Worm (Caenorhabditis elegans) whole organism, mixed stage, embryonic: Measurements from ENCODE around the gene pix-1.
A peak's percentile ranks its signal among the peaks of the same experiment; 100 is the strongest.

Experiments used
- M03D4.4 ChIP-seq: sonication (generic microtip); optimal IDR thresholded peaks from 2 replicates; lab custom pipeline; 2017; ENCODE audit warnings: mild to moderate bottlenecking, missing genetic modification characterization, missing compliant biosample characterization
- bed-3 ChIP-seq: fragments of 200-800 bp; sonication (Bioruptor generic); optimal IDR thresholded peaks from 3 replicates; lab custom pipeline; 2018; ENCODE audit warnings: mild to moderate bottlenecking, missing genetic modification characterization, moderate library complexity, missing compliant biosample characterization
- blmp-1 ChIP-seq: fragments of 150-350 bp; optimal IDR thresholded peaks from 2 replicates; lab custom pipeline; 2014; ENCODE audit warnings: missing biosample characterization, missing genetic modification characterization
- ceh-39 ChIP-seq: fragments of 150-350 bp; optimal IDR thresholded peaks from 2 replicates; lab custom pipeline; 2014; ENCODE audit warnings: missing biosample characterization, missing genetic modification characterization
- ceh-43 ChIP-seq: fragments of 200-800 bp; sonication (Bioruptor generic); optimal IDR thresholded peaks from 2 replicates; lab custom pipeline; 2018; ENCODE audit warnings: mild to moderate bottlenecking, missing genetic modification characterization, moderate library complexity, missing compliant biosample characterization
- ceh-83 ChIP-seq: fragments of 200-800 bp; sonication (Bioruptor generic); optimal IDR thresholded peaks from 2 replicates; lab custom pipeline; 2018; ENCODE audit warnings: mild to moderate bottlenecking, missing genetic modification characterization, missing compliant biosample characterization
- ces-1 ChIP-seq: fragments of 150-350 bp; optimal IDR thresholded peaks from 2 replicates; lab custom pipeline; 2014; ENCODE audit warnings: missing biosample characterization, missing genetic modification reagents, missing genetic modification characterization
- cnd-1 ChIP-seq: fragments of 200-800 bp; sonication (Bioruptor generic); optimal IDR thresholded peaks from 2 replicates; lab custom pipeline; 2018; ENCODE audit warnings: mild to moderate bottlenecking, missing genetic modification characterization, missing compliant biosample characterization
- drap-1 ChIP-seq: fragments of 200-800 bp; sonication (Bioruptor generic); optimal IDR thresholded peaks from 3 replicates; lab custom pipeline; 2018; ENCODE audit warnings: mild to moderate bottlenecking, missing genetic modification characterization, missing compliant biosample characterization
- elt-1 ChIP-seq: sonication (generic microtip); optimal IDR thresholded peaks from 2 replicates; lab custom pipeline; 2017; ENCODE audit warnings: missing genetic modification characterization, mild to moderate bottlenecking, missing compliant biosample characterization, antibody characterized with exemption, moderate library complexity, borderline replicate concordance; ENCODE audit not compliant: insufficient read depth
- elt-3 ChIP-seq: fragments of 150-350 bp; optimal IDR thresholded peaks from 2 replicates; lab custom pipeline; 2014; ENCODE audit warnings: missing biosample characterization, missing genetic modification characterization
- flh-1 ChIP-seq: fragments of 200-800 bp; sonication (Bioruptor generic); optimal IDR thresholded peaks from 2 replicates; lab custom pipeline; 2018; ENCODE audit warnings: mild to moderate bottlenecking, missing genetic modification characterization, moderate library complexity, missing compliant biosample characterization
- ham-2 ChIP-seq: fragments of 200-800 bp; sonication (Bioruptor generic); optimal IDR thresholded peaks from 2 replicates; lab custom pipeline; 2018; ENCODE audit warnings: mild to moderate bottlenecking, missing genetic modification characterization, missing compliant biosample characterization
- hlh-1 ChIP-seq: fragments of 150-350 bp; optimal IDR thresholded peaks from 2 replicates; lab custom pipeline; 2014; ENCODE audit warnings: missing biosample characterization, missing genetic modification reagents, missing genetic modification characterization
- lin-13 ChIP-seq: fragments of 150-350 bp; optimal IDR thresholded peaks from 2 replicates; lab custom pipeline; 2014; ENCODE audit warnings: missing biosample characterization, missing genetic modification characterization
- lin-32 ChIP-seq: fragments of 200-800 bp; sonication (Bioruptor generic); optimal IDR thresholded peaks from 2 replicates; lab custom pipeline; 2018; ENCODE audit warnings: mild to moderate bottlenecking, missing genetic modification characterization, missing compliant biosample characterization
- lsy-2 ChIP-seq: fragments of 150-350 bp; optimal IDR thresholded peaks from 2 replicates; lab custom pipeline; 2014; ENCODE audit warnings: missing biosample characterization, missing genetic modification characterization
- mab-5 ChIP-seq: fragments of 150-350 bp; optimal IDR thresholded peaks from 2 replicates; lab custom pipeline; 2014; ENCODE audit warnings: missing biosample characterization, missing genetic modification characterization
- mep-1 ChIP-seq: fragments of 150-350 bp; optimal IDR thresholded peaks from 2 replicates; lab custom pipeline; 2017; ENCODE audit warnings: missing biosample characterization, missing genetic modification reagents, missing genetic modification characterization, inconsistent platforms
- mls-2 ChIP-seq: sonication (generic microtip); optimal IDR thresholded peaks from 2 replicates; lab custom pipeline; 2016; ENCODE audit warnings: mild to moderate bottlenecking, missing genetic modification characterization, moderate library complexity, missing compliant biosample characterization
- nhr-12 ChIP-seq: fragments of 150-350 bp; optimal IDR thresholded peaks from 2 replicates; lab custom pipeline; 2014; ENCODE audit warnings: missing biosample characterization, missing genetic modification characterization
- nhr-2 ChIP-seq: fragments of 150-350 bp; optimal IDR thresholded peaks from 2 replicates; lab custom pipeline; 2014; ENCODE audit warnings: missing biosample characterization, missing genetic modification characterization
- nhr-237 ChIP-seq: fragments of 150-350 bp; optimal IDR thresholded peaks from 2 replicates; lab custom pipeline; 2014; ENCODE audit warnings: missing biosample characterization, missing genetic modification characterization
- nhr-28 ChIP-seq: fragments of 150-350 bp; optimal IDR thresholded peaks from 2 replicates; lab custom pipeline; 2014; ENCODE audit warnings: missing biosample characterization, missing genetic modification characterization
- nhr-76 ChIP-seq: sonication (generic microtip); optimal IDR thresholded peaks from 2 replicates; lab custom pipeline; 2017; ENCODE audit warnings: missing biosample characterization, missing genetic modification characterization
- pha-4 ChIP-seq: fragments of 150-350 bp; optimal IDR thresholded peaks from 2 replicates; lab custom pipeline; 2018; ENCODE audit warnings: missing biosample characterization, missing genetic modification reagents, missing genetic modification characterization
- sem-2 ChIP-seq: fragments of 200-800 bp; sonication (Bioruptor generic); optimal IDR thresholded peaks from 2 replicates; lab custom pipeline; 2018; ENCODE audit warnings: mild to moderate bottlenecking, missing genetic modification characterization, missing compliant biosample characterization
- snpc-4 ChIP-seq: fragments of 150-350 bp; optimal IDR thresholded peaks from 2 replicates; lab custom pipeline; 2014; ENCODE audit warnings: missing biosample characterization, missing genetic modification characterization
- sptf-1 ChIP-seq: sonication (generic microtip); optimal IDR thresholded peaks from 2 replicates; lab custom pipeline; 2017; ENCODE audit warnings: mild to moderate bottlenecking, missing genetic modification characterization, moderate library complexity, missing compliant biosample characterization
- tbx-8 ChIP-seq: fragments of 200-800 bp; sonication (Bioruptor generic); optimal IDR thresholded peaks from 2 replicates; lab custom pipeline; 2018; ENCODE audit warnings: mild to moderate bottlenecking, missing genetic modification characterization, moderate library complexity, missing compliant biosample characterization
- unc-120 ChIP-seq: sonication (generic microtip); optimal IDR thresholded peaks from 2 replicates; lab custom pipeline; 2017; ENCODE audit warnings: missing genetic modification characterization, missing compliant biosample characterization; ENCODE audit not compliant: poor library complexity, severe bottlenecking
- unc-39 ChIP-seq: fragments of 150-350 bp; optimal IDR thresholded peaks from 2 replicates; lab custom pipeline; 2014; ENCODE audit warnings: missing biosample characterization, missing genetic modification characterization
- unc-62 ChIP-seq: fragments of 150-350 bp; optimal IDR thresholded peaks from 2 replicates; lab custom pipeline; 2014; ENCODE audit warnings: missing biosample characterization, missing genetic modification reagents, missing genetic modification characterization
- zip-8 ChIP-seq: fragments of 150-350 bp; optimal IDR thresholded peaks from 2 replicates; lab custom pipeline; 2014; ENCODE audit warnings: missing biosample characterization, missing genetic modification characterization
- ztf-11 ChIP-seq: fragments of 150-350 bp; optimal IDR thresholded peaks from 2 replicates; lab custom pipeline; 2014; ENCODE audit warnings: missing biosample characterization, missing genetic modification characterization

Gene pix-1

DNA sequence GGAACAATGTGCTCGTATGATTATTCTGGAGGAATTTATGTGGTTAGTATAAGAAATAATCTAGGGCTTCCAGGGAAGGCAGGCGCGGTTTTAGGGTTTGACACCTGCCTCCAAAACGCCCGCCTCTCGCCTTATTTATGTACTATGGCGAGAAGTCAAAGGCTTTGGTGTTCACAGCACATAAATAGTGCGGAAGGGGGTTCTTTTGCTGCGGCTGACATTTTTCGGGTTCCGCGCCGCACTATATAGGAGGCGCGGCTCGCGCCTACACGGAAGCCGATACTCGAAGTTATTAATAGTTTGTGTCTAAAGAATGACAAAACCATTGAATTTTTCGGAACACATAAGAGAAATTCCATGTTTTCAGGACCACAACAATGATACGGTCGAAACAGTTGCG lies 36.8 kb upstream of the pix-1 start:
- no peak for TF ChIP-seq elt-3 (tag; lab: Kevin White, UChicago)
- no peak for TF ChIP-seq snpc-4 (tag; lab: Kevin White, UChicago)
- TF ChIP-seq ceh-43 (GFP tag; lab: Kevin White, UChicago) = no peak
- TF ChIP-seq nhr-28 = no peak
- TF ChIP-seq nhr-76 (tag; lab: Kevin White, UChicago) = no peak
- TF ChIP-seq ceh-39 (tag; lab: Kevin White, UChicago) = no peak
- TF ChIP-seq cnd-1 (tag; lab: Kevin White, UChicago) = no peak
- no peak for TF ChIP-seq mab-5 (tag; lab: Kevin White, UChicago)
- TF ChIP-seq, all 35 proteins: peak for 0

DNA sequence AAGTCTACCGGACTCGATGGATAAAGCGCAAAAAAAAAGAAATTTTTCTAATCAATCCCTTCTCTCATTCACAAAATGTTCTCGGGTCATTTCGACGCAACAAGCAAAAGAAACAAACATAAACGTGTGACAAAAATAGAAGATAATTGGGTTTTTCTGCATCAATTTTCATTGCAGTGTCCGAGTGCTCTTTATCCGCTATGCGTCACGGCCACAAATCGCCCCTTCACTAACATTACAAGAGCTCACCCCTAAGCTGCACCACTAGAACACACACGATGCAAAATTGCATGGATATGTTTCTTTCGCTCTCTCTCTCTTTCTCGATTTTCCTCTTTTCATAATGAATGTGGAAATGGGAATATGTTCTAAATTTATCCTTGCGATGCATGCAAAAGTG lies 30.9 kb upstream of the pix-1 start:
- TF ChIP-seq zip-8 (tag; lab: Kevin White, UChicago) = no peak
- peak; percentile 50 for TF ChIP-seq ces-1 (GFP tag; lab: Kevin White, UChicago)

ce11 chrX:13697520-13697919 lies 29.6 kb upstream of the pix-1 start:
- TF ChIP-seq unc-62 (GFP tag; lab: Kevin White, UChicago) (no peak), pha-4 (tag; lab: Kevin White, UChicago) (no peak), snpc-4 (tag; lab: Kevin White, UChicago) (no peak), drap-1 (no peak), nhr-2 (tag; lab: Kevin White, UChicago) (no peak)

- TF ChIP-seq nhr-237 (tag; lab: Kevin White, UChicago) = peak; percentile 100
- TF ChIP-seq ham-2 (GFP tag; lab: Kevin White, UChicago) = no peak
- TF ChIP-seq unc-62 (GFP tag; lab: Kevin White, UChicago) = peak; percentile 95
- peak; percentile 95 for TF ChIP-seq mab-5 (tag; lab: Kevin White, UChicago)
- peak; percentile 97 for TF ChIP-seq unc-39 (tag; lab: Kevin White, UChicago)
- peak; percentile 79 for TF ChIP-seq mls-2
- peak; percentile 98 for TF ChIP-seq lin-13 (tag; lab: Kevin White, UChicago)
- TF ChIP-seq unc-120 = peak; percentile 89
- TF ChIP-seq ces-1 (GFP tag; lab: Kevin White, UChicago) = peak; percentile 99
- TF ChIP-seq ceh-83 = peak; percentile 55
- TF ChIP-seq cnd-1 (tag; lab: Kevin White, UChicago) = peak; percentile 88
- TF ChIP-seq ztf-11 = peak; percentile 90
- TF ChIP-seq pha-4 (tag; lab: Kevin White, UChicago) = peak; percentile 99
- peak; percentile 96 for TF ChIP-seq mep-1 (tag; lab: Kevin White, UChicago)
- TF ChIP-seq drap-1 = peak; percentile 91
- peak; percentile 87 for TF ChIP-seq nhr-12
- TF ChIP-seq bed-3 (GFP tag; lab: Kevin White, UChicago) = no peak
- peak; percentile 95 for TF ChIP-seq elt-3 (tag; lab: Kevin White, UChicago)
- no peak for TF ChIP-seq tbx-8 (GFP tag; lab: Kevin White, UChicago)
- no peak for TF ChIP-seq flh-1 (GFP tag; lab: Kevin White, UChicago)
- TF ChIP-seq ceh-39 (tag; lab: Kevin White, UChicago) = peak; percentile 94
- peak; percentile 37 for TF ChIP-seq nhr-2 (tag; lab: Kevin White, UChicago)
- TF ChIP-seq M03D4.4 = peak; percentile 54
- TF ChIP-seq lsy-2 (tag; lab: Kevin White, UChicago) = peak; percentile 90
- TF ChIP-seq blmp-1 (tag; lab: Kevin White, UChicago) = no peak
- TF ChIP-seq sem-2 = no peak
- TF ChIP-seq zip-8 (tag; lab: Kevin White, UChicago) = no peak
- peak; percentile 94 for TF ChIP-seq hlh-1 (tag; lab: Kevin White, UChicago)
- TF ChIP-seq nhr-76 (tag; lab: Kevin White, UChicago) = peak; percentile 82
- no peak for TF ChIP-seq ceh-43 (GFP tag; lab: Kevin White, UChicago)
- peak; percentile 88 for TF ChIP-seq elt-1 (tag; lab: Kevin White, UChicago)
- TF ChIP-seq sptf-1 (tag; lab: Kevin White, UChicago) = peak; percentile 90
- TF ChIP-seq nhr-28 = peak; percentile 89
- TF ChIP-seq lin-32 (GFP tag; lab: Kevin White, UChicago) = peak; percentile 30
- no peak for TF ChIP-seq snpc-4 (tag; lab: Kevin White, UChicago)
Observed at ce11 chrX:13700642-13701233, 26.4 kb upstream of the pix-1 start.
